Worm (Caenorhabditis elegans) whole organism, L1 larva: ENCODE measurements around the gene znf-622.

ENCODE experiments used
- ces-1 ChIP-seq: fragments of 150-350 bp; optimal IDR thresholded peaks from 2 replicates; lab custom pipeline; 2014; ENCODE audit warnings: missing biosample characterization, missing genetic modification reagents, missing genetic modification characterization
- dpl-1 ChIP-seq, 3 experiments: fragments of 150-350 bp in 2 of 3; sonication (generic microtip) in 1 of 3; optimal IDR thresholded peaks; 2 replicates each; lab custom pipeline; 2014 to 2017; ENCODE audit warnings: missing biosample characterization in 3 of 3, missing genetic modification characterization in 3 of 3, missing genetic modification reagents in 3 of 3
- egl-27 ChIP-seq, 2 experiments: fragments of 150-350 bp in 1 of 2; sonication (generic microtip); optimal IDR thresholded peaks; 3 replicates each; lab custom pipeline; 2017 to 2018; ENCODE audit warnings: missing biosample characterization in 2 of 2, missing genetic modification characterization in 2 of 2, missing genetic modification reagents in 2 of 2
- fos-1 ChIP-seq: fragments of 150-350 bp; optimal IDR thresholded peaks from 2 replicates; lab custom pipeline; 2014; ENCODE audit warnings: missing biosample characterization, missing genetic modification characterization
- lin-15B ChIP-seq: fragments of 150-350 bp; sonication (generic microtip); optimal IDR thresholded peaks from 3 replicates; lab custom pipeline; 2014; ENCODE audit warnings: missing biosample characterization, missing genetic modification characterization
- lsy-2 ChIP-seq, 2 experiments: fragments of 150-350 bp; optimal IDR thresholded peaks; 2 replicates each; lab custom pipeline; 2014; ENCODE audit warnings: missing biosample characterization in 2 of 2, missing genetic modification characterization in 2 of 2
- mab-9 ChIP-seq: fragments of 200-800 bp; sonication (Bioruptor generic); IDR thresholded peaks from 2 replicates; pipeline ENCODE4 v1.3.6; 2022; ENCODE audit warnings: missing genetic modification reagents, missing genetic modification characterization, missing compliant biosample characterization
- mep-1 ChIP-seq: fragments of 150-350 bp; optimal IDR thresholded peaks from 2 replicates; lab custom pipeline; 2014; ENCODE audit warnings: missing biosample characterization, missing genetic modification characterization
- nhr-11 ChIP-seq: fragments of 150-350 bp; optimal IDR thresholded peaks from 2 replicates; lab custom pipeline; 2014; ENCODE audit warnings: missing biosample characterization, missing genetic modification characterization
- nhr-12 ChIP-seq: sonication (generic microtip); optimal IDR thresholded peaks from 2 replicates; lab custom pipeline; 2017; ENCODE audit warnings: missing biosample characterization, missing genetic modification characterization
- nhr-237 ChIP-seq: fragments of 150-350 bp; optimal IDR thresholded peaks from 2 replicates; lab custom pipeline; 2014; ENCODE audit warnings: missing biosample characterization, missing genetic modification characterization
- nhr-84 ChIP-seq: sonication (generic microtip); optimal IDR thresholded peaks from 2 replicates; lab custom pipeline; 2017; ENCODE audit warnings: missing biosample characterization, missing genetic modification characterization
- pag-3 ChIP-seq: sonication (generic microtip); optimal IDR thresholded peaks from 2 replicates; lab custom pipeline; 2017; ENCODE audit warnings: missing genetic modification characterization, mild to moderate bottlenecking, missing compliant biosample characterization, antibody characterized with exemption, borderline replicate concordance; ENCODE audit not compliant: insufficient read depth
- zag-1 ChIP-seq: fragments of 150-350 bp; optimal IDR thresholded peaks from 2 replicates; lab custom pipeline; 2014; ENCODE audit warnings: missing biosample characterization, missing genetic modification characterization

DNA sequence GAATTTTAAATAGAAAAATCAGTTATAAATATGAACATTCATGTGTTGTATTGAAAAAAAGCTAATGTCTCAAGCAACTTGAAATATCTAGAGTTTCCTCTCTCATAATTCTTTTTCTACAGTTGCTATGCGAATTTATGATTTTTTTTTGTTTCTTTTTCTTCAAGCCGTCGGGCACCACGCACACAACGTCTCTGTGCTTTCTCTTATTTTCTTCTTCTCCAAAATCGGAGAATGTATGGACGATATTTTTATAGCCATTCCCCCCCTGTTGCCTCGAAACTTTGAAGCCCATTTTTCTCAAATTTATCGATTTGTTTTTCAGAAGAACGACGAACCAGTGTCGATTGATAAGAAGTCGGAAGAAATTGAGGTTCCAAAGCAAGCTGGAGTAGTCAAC lies 24.7 kb upstream of the znf-622 start:
- no peak for TF ChIP-seq nhr-237 (tag; lab: Kevin White, UChicago)
- no peak for TF ChIP-seq ces-1
- no peak for TF ChIP-seq zag-1 (tag; lab: Kevin White, UChicago)
- TF ChIP-seq dpl-1 (GFP tag; optimal IDR thresholded peaks at IDR 0.05; lab: Kevin White, UChicago): no peak
- TF ChIP-seq nhr-12 (tag; lab: Kevin White, UChicago): no peak
- no peak for TF ChIP-seq lsy-2 (tag; optimal IDR thresholded peaks at IDR 0.05; lab: Kevin White, UChicago)
- TF ChIP-seq mab-9 (GFP tag; lab: Robert Waterston, UW): no peak
- TF ChIP-seq mep-1: no peak
- no peak for TF ChIP-seq nhr-11 (tag; lab: Kevin White, UChicago)
- no peak for TF ChIP-seq egl-27 (tag; optimal IDR thresholded peaks at IDR 0.05; lab: Kevin White, UChicago)
- no peak for TF ChIP-seq fos-1 (tag; lab: Kevin White, UChicago)
- no peak for TF ChIP-seq pag-3 (tag; lab: Kevin White, UChicago)
- no peak for TF ChIP-seq nhr-84 (tag; lab: Kevin White, UChicago)
- TF ChIP-seq lin-15B: no peak
